Fruit fly (Drosophila melanogaster) whole organism, wandering third instar larva: ENCODE measurements around the gene Nlg2.

Source experiments
- Abd-B ChIP-seq: fragments of >200 bp; optimal IDR thresholded peaks from 2 replicates; lab custom pipeline; 2017; ENCODE audit warnings: missing biosample characterization, missing genetic modification characterization
- CG32264 ChIP-seq: fragments of 200-800 bp; sonication (Bioruptor generic); optimal IDR thresholded peaks from 2 replicates; lab custom pipeline; 2016; ENCODE audit warnings: missing biosample characterization, missing genetic modification characterization
- CG9705 ChIP-seq: fragments of 200-800 bp; sonication (Bioruptor generic); optimal IDR thresholded peaks from 2 replicates; lab custom pipeline; 2018; ENCODE audit warnings: missing biosample characterization, mild to moderate bottlenecking, missing genetic modification characterization
- CrebA ChIP-seq: fragments of 200-800 bp; sonication (Bioruptor generic); optimal IDR thresholded peaks from 2 replicates; lab custom pipeline; 2016; ENCODE audit warnings: missing biosample characterization, mild to moderate bottlenecking, missing genetic modification characterization, borderline replicate concordance
- Dfd ChIP-seq: fragments of >200 bp; optimal IDR thresholded peaks from 2 replicates; lab custom pipeline; 2017; ENCODE audit warnings: missing biosample characterization, missing genetic modification characterization
- Dif ChIP-seq: fragments of 200-275, 200-300 bp; sonication (Bioruptor generic); optimal IDR thresholded peaks from 2 replicates; lab custom pipeline; 2018; ENCODE audit warnings: missing biosample characterization, missing genetic modification characterization; ENCODE audit not compliant: partially characterized antibody
- GATAd ChIP-seq: sonication (Bioruptor generic); optimal IDR thresholded peaks from 2 replicates; lab custom pipeline; 2016; ENCODE audit warnings: missing biosample characterization, missing genetic modification characterization
- HLH106 ChIP-seq: fragments of 200-800 bp; optimal IDR thresholded peaks from 3 replicates; lab custom pipeline; 2019; ENCODE audit warnings: missing biosample characterization, mild to moderate bottlenecking, missing genetic modification characterization, moderate library complexity
- Hnf4 ChIP-seq: fragments of 200-800 bp; sonication (Bioruptor generic); optimal IDR thresholded peaks from 2 replicates; lab custom pipeline; 2016; ENCODE audit warnings: missing biosample characterization, mild to moderate bottlenecking, missing genetic modification characterization
- Hr78 ChIP-seq: fragments of >200 bp; optimal IDR thresholded peaks from 2 replicates; lab custom pipeline; 2017; ENCODE audit warnings: missing biosample characterization, missing genetic modification characterization
- Hr83 ChIP-seq: fragments of 200-300 bp; sonication (Bioruptor generic); optimal IDR thresholded peaks from 2 replicates; lab custom pipeline; 2016; ENCODE audit warnings: missing biosample characterization, mild to moderate bottlenecking, missing genetic modification characterization, moderate library complexity; ENCODE audit not compliant: poor library complexity, severe bottlenecking
- Jra ChIP-seq: sonication (Bioruptor generic); optimal IDR thresholded peaks from 2 replicates; lab custom pipeline; 2016; ENCODE audit warnings: missing biosample characterization, missing genetic modification characterization
- Mio ChIP-seq: sonication (Bioruptor generic); optimal IDR thresholded peaks from 2 replicates; lab custom pipeline; 2016; ENCODE audit warnings: missing biosample characterization, missing genetic modification characterization
- Myc ChIP-seq: fragments of >200 bp; optimal IDR thresholded peaks from 2 replicates; lab custom pipeline; 2017
- N ChIP-seq: fragments of >200 bp; optimal IDR thresholded peaks from 2 replicates; lab custom pipeline; 2018; ENCODE audit warnings: missing biosample characterization, missing external identifiers, missing genetic modification characterization
- OdsH ChIP-seq: fragments of 200-800 bp; sonication (Bioruptor generic); optimal IDR thresholded peaks from 2 replicates; lab custom pipeline; 2016; ENCODE audit warnings: missing biosample characterization, mild to moderate bottlenecking, missing genetic modification characterization
- Rel ChIP-seq, 2 experiments: fragments of 200-800 bp; sonication (Bioruptor generic) in 1 of 2; optimal IDR thresholded peaks; 2 replicates in 1 of 2; 3 replicates in 1 of 2; lab custom pipeline; 2016 to 2019; ENCODE audit warnings: mild to moderate bottlenecking in 2 of 2, missing biosample characterization in 2 of 2, missing genetic modification characterization in 2 of 2, moderate library complexity in 1 of 2
- Sp1 ChIP-seq: fragments of 200-800 bp; sonication (Bioruptor generic); optimal IDR thresholded peaks from 3 replicates; lab custom pipeline; 2019; ENCODE audit warnings: missing biosample characterization, mild to moderate bottlenecking, missing genetic modification characterization, moderate library complexity
- Vsx2 ChIP-seq: fragments of 200-300, 225-300 bp; sonication (Bioruptor generic); optimal IDR thresholded peaks from 2 replicates; lab custom pipeline; 2018; ENCODE audit warnings: missing biosample characterization, missing genetic modification characterization; ENCODE audit not compliant: partially characterized antibody
- br ChIP-seq: fragments of 200-800 bp; sonication (Bioruptor generic); optimal IDR thresholded peaks from 2 replicates; lab custom pipeline; 2016; ENCODE audit warnings: missing biosample characterization, missing genetic modification characterization
- brk ChIP-seq: fragments of 200-800 bp; sonication (Bioruptor generic); optimal IDR thresholded peaks from 2 replicates; lab custom pipeline; 2016; ENCODE audit warnings: missing biosample characterization, mild to moderate bottlenecking, missing genetic modification characterization
- dl ChIP-seq, 2 experiments: fragments of 175-275, 200-275 bp in 1 of 2; fragments of 200-275 bp in 1 of 2; sonication (Bioruptor generic); optimal IDR thresholded peaks; lab custom pipeline; 2018; ENCODE audit warnings: mild to moderate bottlenecking in 2 of 2, missing biosample characterization in 2 of 2, missing genetic modification characterization in 2 of 2, moderate library complexity in 2 of 2; ENCODE audit not compliant: partially characterized antibody in 2 of 2, insufficient read depth in 1 of 2
- dmrt93B ChIP-seq: fragments of 200-800 bp; sonication (Bioruptor generic); optimal IDR thresholded peaks from 2 replicates; lab custom pipeline; 2018; ENCODE audit warnings: missing biosample characterization, mild to moderate bottlenecking, missing genetic modification characterization
- dsf ChIP-seq: sonication (Bioruptor generic); optimal IDR thresholded peaks from 2 replicates; lab custom pipeline; 2016; ENCODE audit warnings: missing biosample characterization, missing genetic modification characterization, borderline replicate concordance
- ey ChIP-seq: fragments of 200-800 bp; sonication (Bioruptor generic); optimal IDR thresholded peaks from 2 replicates; lab custom pipeline; 2016; ENCODE audit warnings: missing biosample characterization, missing genetic modification characterization
- foxo ChIP-seq, 2 experiments: fragments of 200-800 bp; sonication (Bioruptor generic); optimal IDR thresholded peaks; 2 replicates in 1 of 2; 3 replicates in 1 of 2; lab custom pipeline; 2016 to 2017; ENCODE audit warnings: missing biosample characterization in 2 of 2, missing genetic modification characterization in 2 of 2
- fru ChIP-seq: fragments of 200-800 bp; sonication (Bioruptor generic); optimal IDR thresholded peaks from 3 replicates; lab custom pipeline; 2016; ENCODE audit warnings: missing biosample characterization, mild to moderate bottlenecking, missing genetic modification characterization
- h ChIP-seq: fragments of 200-800 bp; sonication (Bioruptor generic); optimal IDR thresholded peaks from 3 replicates; lab custom pipeline; 2016; ENCODE audit warnings: missing biosample characterization, mild to moderate bottlenecking, missing genetic modification characterization
- jim ChIP-seq: fragments of 175-275, 200-325 bp; sonication (Bioruptor generic); optimal IDR thresholded peaks from 2 replicates; lab custom pipeline; 2016; ENCODE audit warnings: missing biosample characterization, mild to moderate bottlenecking, missing genetic modification characterization
- lola ChIP-seq: fragments of >200 bp; optimal IDR thresholded peaks from 2 replicates; lab custom pipeline; 2017; ENCODE audit warnings: missing biosample characterization, missing genetic modification characterization
- pan ChIP-seq: fragments of >200 bp; optimal IDR thresholded peaks from 2 replicates; lab custom pipeline; 2017
- psq ChIP-seq: fragments of 200-800 bp; sonication (Bioruptor generic); optimal IDR thresholded peaks from 3 replicates; lab custom pipeline; 2017; ENCODE audit warnings: missing biosample characterization, mild to moderate bottlenecking, missing genetic modification characterization, moderate library complexity
- rgr ChIP-seq: fragments of 200-800 bp; sonication (Bioruptor generic); optimal IDR thresholded peaks from 3 replicates; lab custom pipeline; 2016; ENCODE audit warnings: missing biosample characterization, mild to moderate bottlenecking, missing genetic modification characterization
- sage ChIP-seq: fragments of 200-800 bp; sonication (Bioruptor generic); optimal IDR thresholded peaks from 2 replicates; lab custom pipeline; 2016; ENCODE audit warnings: missing biosample characterization, mild to moderate bottlenecking, missing genetic modification characterization
- sv ChIP-seq: fragments of 200-800 bp; sonication (Bioruptor generic); optimal IDR thresholded peaks from 3 replicates; lab custom pipeline; 2016; ENCODE audit warnings: missing biosample characterization, missing genetic modification characterization
- tai ChIP-seq: sonication (Bioruptor generic); optimal IDR thresholded peaks from 2 replicates; lab custom pipeline; 2016; ENCODE audit warnings: missing biosample characterization, missing genetic modification characterization
- usp ChIP-seq: fragments of >200 bp; optimal IDR thresholded peaks from 2 replicates; lab custom pipeline; 2017; ENCODE audit warnings: missing biosample characterization, missing genetic modification characterization
- woc ChIP-seq: sonication (Bioruptor generic); optimal IDR thresholded peaks from 2 replicates; lab custom pipeline; 2016; ENCODE audit warnings: missing biosample characterization, mild to moderate bottlenecking, missing genetic modification characterization

The Nlg2 gene

DNA sequence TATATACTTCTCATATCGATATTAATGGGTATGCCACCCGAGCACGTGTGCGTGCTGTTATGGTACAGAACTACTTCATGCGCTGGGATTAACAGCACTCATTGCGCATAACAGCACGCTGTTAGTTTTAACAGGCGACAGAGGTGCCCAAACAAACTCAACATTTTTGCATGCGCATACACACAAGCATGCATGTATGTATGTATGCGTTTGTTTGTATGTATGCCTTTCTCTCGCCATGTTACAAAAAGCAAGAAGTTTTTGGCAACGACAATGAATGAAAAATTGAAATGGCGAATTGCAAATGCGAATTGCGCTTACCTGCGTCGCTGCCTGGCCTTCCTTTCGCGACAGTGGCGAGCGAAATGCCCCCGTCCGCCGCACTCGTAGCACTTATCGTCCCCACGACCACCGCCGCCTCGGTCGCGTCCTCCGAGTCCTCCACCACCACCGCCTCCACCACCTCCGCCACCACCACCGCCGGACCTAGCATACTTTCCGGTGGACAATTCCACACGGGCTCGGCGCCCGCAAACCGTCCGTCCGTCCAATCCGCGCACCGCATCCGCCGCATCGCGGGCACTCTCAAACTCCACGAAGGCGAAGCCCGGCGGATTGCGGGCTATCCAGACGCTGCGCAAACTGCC is 44.6 kb downstream of the Nlg2 start:
- TF ChIP-seq Myc: peak; percentile 11
- peak; percentile 72 for TF ChIP-seq woc
- TF ChIP-seq OdsH: peak; percentile 4
- no peak for TF ChIP-seq psq (GFP tag; lab: Kevin White, UChicago)

DNA sequence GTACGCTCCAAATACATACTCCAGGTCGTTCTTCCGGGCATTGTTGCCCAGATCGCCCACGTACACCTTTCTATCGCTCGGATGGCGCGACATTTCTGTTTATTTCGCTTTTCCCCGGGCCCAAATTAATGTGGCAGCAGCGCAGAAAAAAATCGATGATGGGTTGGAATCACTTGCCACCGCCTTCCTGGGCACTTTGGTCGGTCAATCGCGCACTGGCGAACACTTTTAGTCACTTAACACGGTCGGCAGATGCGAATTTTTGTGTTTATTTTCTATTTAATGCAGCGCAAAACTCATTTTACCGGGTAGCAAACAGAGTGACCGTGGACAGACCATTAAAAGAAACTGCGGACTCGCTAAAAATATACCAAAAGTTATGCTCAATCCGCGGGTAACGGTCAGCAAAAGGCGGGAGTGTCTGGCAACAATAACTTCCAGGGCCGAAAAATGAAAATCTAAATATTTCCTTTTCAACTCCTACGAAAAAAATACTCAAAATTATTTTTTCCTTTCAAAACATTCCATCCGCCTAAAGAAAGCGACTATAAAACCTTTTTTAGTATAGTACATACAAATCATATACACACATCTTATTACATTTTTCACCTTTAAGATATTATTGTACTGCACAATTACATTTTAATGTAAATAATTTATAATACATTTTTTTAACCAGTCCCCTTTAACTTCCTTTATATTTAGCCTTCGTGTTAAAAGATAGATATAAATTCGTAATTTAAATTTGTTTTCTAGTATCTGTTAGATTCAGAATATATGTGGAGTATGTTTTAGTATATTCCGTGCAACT is 45.4 kb downstream of the Nlg2 start, which contains the start of gene x16:
Gene x16 (minus strand): TSS at position 361 of the 811 bp plus-strand sequence.
- TF ChIP-seq HLH106 (no peak), CrebA (no peak), dsf (no peak), usp (GFP tag; lab: Kevin White, UChicago) (no peak), h (no peak), Myc (peak; percentile 14), jim (GFP tag; lab: Kevin White, UChicago) (no peak), GATAd (no peak), rgr (GFP tag; lab: Kevin White, UChicago) (peak; percentile 9), Vsx2 (GFP tag; lab: Kevin White, UChicago) (no peak), dl (GFP tag; optimal IDR thresholded peaks at IDR 0.05; lab: Kevin White, UChicago; ENCODE audit: insufficient read depth in 1 of 2, partially characterized antibody in 2 of 2) (no peak), ey (GFP tag; lab: Kevin White, UChicago) (no peak), OdsH (no peak), N (GFP tag; lab: Kevin White, UChicago) (no peak), lola (GFP tag; lab: Kevin White, UChicago) (no peak), Hr83 (GFP tag; lab: Kevin White, UChicago) (no peak)

DNA sequence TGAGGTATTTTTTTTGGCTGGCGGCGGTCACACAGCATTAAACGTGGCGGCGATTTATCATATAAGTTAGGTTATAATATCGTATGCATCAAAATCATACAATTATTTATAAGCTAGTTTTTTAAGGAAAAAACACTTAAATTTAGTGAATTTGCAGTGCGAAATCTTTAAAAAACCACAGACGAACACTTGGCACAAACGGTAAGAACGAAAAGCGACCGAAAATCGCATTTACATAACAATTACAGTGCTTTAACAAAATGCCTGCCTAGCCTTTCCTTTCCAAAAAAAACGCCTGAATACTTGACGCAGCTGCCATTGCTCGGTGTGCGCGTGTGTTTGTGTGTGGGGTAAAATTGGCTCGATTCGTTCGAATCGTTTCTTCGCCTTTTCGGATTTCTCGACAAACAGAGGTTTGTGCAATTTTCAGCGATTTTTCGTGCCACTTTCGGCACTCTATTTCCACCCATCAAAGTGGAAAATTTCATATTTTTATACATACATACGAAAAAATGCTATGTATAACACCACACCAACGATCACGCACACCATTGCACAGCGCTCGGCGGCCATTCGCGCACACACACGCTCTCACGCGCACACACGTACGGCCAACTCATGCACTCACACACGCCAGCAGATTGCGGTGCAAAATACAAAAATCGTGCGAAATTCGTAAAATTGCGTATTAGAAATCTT is 46.1 kb downstream of the Nlg2 start, which contains the start of gene Hrb27C:
Gene Hrb27C (plus strand): TSS at position 44 of the 699 bp plus-strand sequence.
- no peak for TF ChIP-seq jim (GFP tag; lab: Kevin White, UChicago)
- TF ChIP-seq dl (GFP tag; optimal IDR thresholded peaks at IDR 0.05; lab: Kevin White, UChicago; ENCODE audit: insufficient read depth in 1 of 2, partially characterized antibody in 2 of 2): no peak
- no peak for TF ChIP-seq pan (lab: Kevin White, UChicago)
- TF ChIP-seq dmrt93B (GFP tag; lab: Kevin White, UChicago): no peak
- TF ChIP-seq sage (GFP tag; lab: Kevin White, UChicago): no peak
- no peak for TF ChIP-seq HLH106
- TF ChIP-seq Rel (GFP tag; optimal IDR thresholded peaks at IDR 0.05; lab: Kevin White, UChicago): no peak
- TF ChIP-seq Rel (tag; optimal IDR thresholded peaks at IDR 0.05; lab: Kevin White, UChicago): no peak
- no peak for TF ChIP-seq br
- TF ChIP-seq Jra (GFP tag; lab: Kevin White, UChicago): no peak
- no peak for TF ChIP-seq Myc
- TF ChIP-seq OdsH: no peak
- no peak for TF ChIP-seq CG9705 (GFP tag; lab: Kevin White, UChicago)
- no peak for TF ChIP-seq brk (GFP tag; lab: Kevin White, UChicago)
- no peak for TF ChIP-seq psq (GFP tag; lab: Kevin White, UChicago)
- TF ChIP-seq fru (GFP tag; lab: Kevin White, UChicago): no peak
- no peak for TF ChIP-seq Hnf4 (GFP tag; lab: Kevin White, UChicago)
- no peak for TF ChIP-seq tai (GFP tag; lab: Kevin White, UChicago)
- no peak for TF ChIP-seq Vsx2 (GFP tag; lab: Kevin White, UChicago)
- TF ChIP-seq ey (GFP tag; lab: Kevin White, UChicago): no peak
- TF ChIP-seq foxo (GFP tag; optimal IDR thresholded peaks at IDR 0.05; lab: Kevin White, UChicago): no peak
- no peak for TF ChIP-seq dsf
- no peak for TF ChIP-seq Dfd (GFP tag; lab: Kevin White, UChicago)
- no peak for TF ChIP-seq Mio
- peak; percentile 6 for TF ChIP-seq woc
- peak; percentile 1 for TF ChIP-seq rgr (GFP tag; lab: Kevin White, UChicago)
- peak; percentile 79 for TF ChIP-seq N (GFP tag; lab: Kevin White, UChicago)
- TF ChIP-seq Abd-B: no peak
- TF ChIP-seq Hr78: no peak
- TF ChIP-seq GATAd: no peak
- TF ChIP-seq lola (GFP tag; lab: Kevin White, UChicago): peak; percentile 34
- TF ChIP-seq sv (GFP tag; lab: Kevin White, UChicago): no peak
- no peak for TF ChIP-seq Dif (GFP tag; lab: Kevin White, UChicago)
- TF ChIP-seq h: no peak
- TF ChIP-seq Sp1 (GFP tag; lab: Kevin White, UChicago): no peak
- TF ChIP-seq Hr83 (GFP tag; lab: Kevin White, UChicago): peak; percentile 45
- no peak for TF ChIP-seq CG32264
- no peak for TF ChIP-seq usp (GFP tag; lab: Kevin White, UChicago)
- no peak for TF ChIP-seq CrebA
- TF ChIP-seq, all 38 proteins: peak for 5
